Worm (Caenorhabditis elegans) whole organism, young adult: ENCODE measurements around the gene sri-27.

Experiments
- B0035.1 ChIP-seq: sonication (generic microtip); optimal IDR thresholded peaks from 2 replicates; lab custom pipeline; 2016; ENCODE audit warnings: missing genetic modification characterization, mild to moderate bottlenecking, missing compliant biosample characterization, missing genotype, missing genetic modification reagents
- F23B12.7 ChIP-seq: sonication (generic microtip); optimal IDR thresholded peaks from 2 replicates; lab custom pipeline; 2017; ENCODE audit warnings: missing genetic modification characterization, mild to moderate bottlenecking, missing compliant biosample characterization, antibody characterized with exemption, moderate library complexity; ENCODE audit not compliant: insufficient read depth
- F37B4.10 ChIP-seq: fragments of 200-800 bp; sonication (Bioruptor generic); IDR thresholded peaks from 2 replicates; pipeline ENCODE4 v1.3.6; 2022; ENCODE audit warnings: missing genetic modification characterization, missing compliant biosample characterization
- F39B2.1 ChIP-seq: fragments of 200-800 bp; sonication (Bioruptor generic); IDR thresholded peaks from 2 replicates; pipeline ENCODE4 v1.3.6; 2022; ENCODE audit warnings: missing genetic modification reagents, missing genetic modification characterization, missing compliant biosample characterization
- F52B5.7 ChIP-seq: sonication (generic microtip); optimal IDR thresholded peaks from 2 replicates; lab custom pipeline; 2016; ENCODE audit warnings: mild to moderate bottlenecking, missing genetic modification characterization, missing compliant biosample characterization
- F57A8.1 ChIP-seq: fragments of 200-800 bp; sonication (Bioruptor generic); optimal IDR thresholded peaks from 2 replicates; lab custom pipeline; 2018; ENCODE audit warnings: mild to moderate bottlenecking, missing genetic modification characterization, moderate library complexity, missing compliant biosample characterization
- K11D2.4 ChIP-seq: fragments of 200-800 bp; sonication (Bioruptor generic); IDR thresholded peaks from 2 replicates; pipeline ENCODE4 v1.3.6; 2022; ENCODE audit warnings: missing genetic modification reagents, missing genetic modification characterization, missing compliant biosample characterization
- K12H6.12 ChIP-seq: fragments of 200-800 bp; sonication (Bioruptor generic); optimal IDR thresholded peaks from 2 replicates; lab custom pipeline; 2018; ENCODE audit warnings: mild to moderate bottlenecking, missing genetic modification characterization, missing compliant biosample characterization
- T07F8.4 ChIP-seq: sonication (generic microtip); optimal IDR thresholded peaks from 2 replicates; lab custom pipeline; 2016; ENCODE audit warnings: mild to moderate bottlenecking, missing genetic modification characterization, moderate library complexity, missing compliant biosample characterization
- Y53G8AR.9 ChIP-seq: fragments of 200-800 bp; sonication (Bioruptor generic); conservative IDR thresholded peaks from 2 replicates; pipeline ENCODE4 v1.3.6; 2022; ENCODE audit warnings: missing genetic modification reagents, missing genetic modification characterization, missing compliant biosample characterization
- ama-1 ChIP-seq, 3 experiments: fragments of 150-350 bp in 1 of 3; sonication (generic microtip) in 2 of 3; optimal IDR thresholded peaks; 2 replicates each; lab custom pipeline; 2014 to 2018; ENCODE audit warnings: missing biosample characterization in 2 of 3, missing genetic modification characterization in 2 of 3, missing genetic modification reagents in 2 of 3
- aptf-3 ChIP-seq: fragments of 200-800 bp; sonication (Bioruptor generic); IDR thresholded peaks from 2 replicates; pipeline ENCODE4 v1.3.6; 2022; ENCODE audit warnings: missing genetic modification characterization, missing compliant biosample characterization
- atf-7 ChIP-seq: sonication (generic microtip); optimal IDR thresholded peaks from 2 replicates; lab custom pipeline; 2017; ENCODE audit warnings: mild to moderate bottlenecking, missing genetic modification characterization, missing compliant biosample characterization
- attf-5 ChIP-seq: fragments of 200-800 bp; sonication (Bioruptor generic); optimal IDR thresholded peaks from 2 replicates; lab custom pipeline; 2018; ENCODE audit warnings: mild to moderate bottlenecking, missing genetic modification characterization, missing compliant biosample characterization
- ceh-27 ChIP-seq: fragments of 200-800 bp; sonication (Bioruptor generic); optimal IDR thresholded peaks from 2 replicates; lab custom pipeline; 2018; ENCODE audit warnings: mild to moderate bottlenecking, missing genetic modification characterization, moderate library complexity, missing compliant biosample characterization
- dpff-1 ChIP-seq: sonication (generic microtip); optimal IDR thresholded peaks from 2 replicates; lab custom pipeline; 2017; ENCODE audit warnings: mild to moderate bottlenecking, missing genetic modification characterization, missing compliant biosample characterization
- egrh-3 ChIP-seq: fragments of 200-800 bp; sonication (Bioruptor generic); IDR thresholded peaks from 2 replicates; pipeline ENCODE4 v1.3.6; 2022; ENCODE audit warnings: missing genetic modification reagents, missing genetic modification characterization, missing compliant biosample characterization
- ekl-4 ChIP-seq: fragments of 200-800 bp; sonication (Bioruptor generic); IDR thresholded peaks from 2 replicates; pipeline ENCODE4 v1.3.6; 2022; ENCODE audit warnings: missing genetic modification reagents, missing genetic modification characterization, missing compliant biosample characterization
- hlh-12 ChIP-seq: sonication (generic microtip); optimal IDR thresholded peaks from 2 replicates; lab custom pipeline; 2016; ENCODE audit warnings: missing genetic modification characterization, missing compliant biosample characterization
- hlh-26 ChIP-seq: fragments of 200-800 bp; sonication (Bioruptor generic); conservative IDR thresholded peaks from 2 replicates; pipeline ENCODE4 v1.3.6; 2022; ENCODE audit warnings: missing genetic modification reagents, missing genetic modification characterization, missing compliant biosample characterization
- hmg-1.2 ChIP-seq: fragments of 200-800 bp; sonication (Bioruptor generic); IDR thresholded peaks from 2 replicates; pipeline ENCODE4 v1.3.6; 2022; ENCODE audit warnings: missing genetic modification reagents, missing genetic modification characterization, missing compliant biosample characterization
- hmg-20 ChIP-seq: fragments of 200-800 bp; sonication (Bioruptor generic); IDR thresholded peaks from 2 replicates; pipeline ENCODE4 v1.3.6; 2022; ENCODE audit warnings: missing genetic modification reagents, missing genetic modification characterization, missing compliant biosample characterization
- hrde-1 ChIP-seq: sonication (generic microtip); optimal IDR thresholded peaks from 2 replicates; lab custom pipeline; 2016; ENCODE audit warnings: missing genetic modification characterization, mild to moderate bottlenecking, missing compliant biosample characterization, moderate library complexity, missing genotype, missing genetic modification reagents, borderline replicate concordance
- let-607 ChIP-seq, 2 experiments: fragments of 200-800 bp in 1 of 2; sonication (Bioruptor generic) in 1 of 2; sonication (generic microtip) in 1 of 2; optimal IDR thresholded peaks; 2 replicates each; lab custom pipeline; 2016 to 2018; ENCODE audit warnings: mild to moderate bottlenecking in 2 of 2, missing compliant biosample characterization in 2 of 2, missing genetic modification characterization in 2 of 2, moderate library complexity in 2 of 2, missing genotype in 1 of 2
- lin-26 ChIP-seq: fragments of 200-800 bp; sonication (Bioruptor generic); IDR thresholded peaks from 2 replicates; pipeline ENCODE4 v1.3.6; 2022; ENCODE audit warnings: missing genetic modification reagents, missing genetic modification characterization, missing compliant biosample characterization
- lin-35 ChIP-seq, 3 experiments: fragments of 150-350 bp in 2 of 3; sonication (generic microtip) in 1 of 3; optimal IDR thresholded peaks; 2 replicates each; lab custom pipeline; 2014 to 2018; ENCODE audit warnings: missing biosample characterization in 3 of 3, missing genetic modification characterization in 3 of 3, missing genetic modification reagents in 3 of 3
- madf-3 ChIP-seq: fragments of 200-800 bp; sonication (Bioruptor generic); IDR thresholded peaks from 2 replicates; pipeline ENCODE4 v1.3.6; 2022; ENCODE audit warnings: missing genetic modification reagents, missing genetic modification characterization, missing compliant biosample characterization
- nfya-1 ChIP-seq: sonication (generic microtip); optimal IDR thresholded peaks from 2 replicates; lab custom pipeline; 2017; ENCODE audit warnings: antibody characterized with exemption, missing compliant biosample characterization, missing genetic modification characterization, borderline replicate concordance; ENCODE audit not compliant: insufficient read depth
- nhr-80 ChIP-seq: sonication (generic microtip); optimal IDR thresholded peaks from 2 replicates; lab custom pipeline; 2016; ENCODE audit warnings: missing genetic modification characterization, missing compliant biosample characterization
- nhr-90 ChIP-seq: sonication (generic microtip); optimal IDR thresholded peaks from 2 replicates; lab custom pipeline; 2016; ENCODE audit warnings: missing genotype, mild to moderate bottlenecking, missing genetic modification characterization, missing compliant biosample characterization
- repo-1 ChIP-seq: sonication (generic microtip); optimal IDR thresholded peaks from 2 replicates; lab custom pipeline; 2017; ENCODE audit warnings: mild to moderate bottlenecking, missing genetic modification characterization, missing compliant biosample characterization
- sea-2 ChIP-seq: fragments of 200-800 bp; sonication (Bioruptor generic); IDR thresholded peaks from 2 replicates; pipeline ENCODE4 v1.3.6; 2022; ENCODE audit warnings: missing genetic modification characterization, missing compliant biosample characterization
- snpc-4 ChIP-seq, 5 experiments: fragments of 150-350 bp in 1 of 5; sonication (generic microtip) in 4 of 5; optimal IDR thresholded peaks; 2 replicates each; lab custom pipeline; 2014 to 2018; ENCODE audit warnings: missing genetic modification characterization in 5 of 5, missing biosample characterization in 3 of 5, antibody characterized with exemption in 2 of 5, mild to moderate bottlenecking in 2 of 5, missing compliant biosample characterization in 2 of 5, missing genotype in 2 of 5, moderate library complexity in 2 of 5, missing genetic modification reagents in 1 of 5
- somi-1 ChIP-seq: fragments of 200-800 bp; sonication (Bioruptor generic); optimal IDR thresholded peaks from 2 replicates; lab custom pipeline; 2018; ENCODE audit warnings: mild to moderate bottlenecking, missing genetic modification characterization, missing compliant biosample characterization
- tbp1 ChIP-seq: fragments of 200-800 bp; sonication (Bioruptor generic); optimal IDR thresholded peaks from 2 replicates; lab custom pipeline; 2018; ENCODE audit warnings: mild to moderate bottlenecking, missing genetic modification characterization, missing compliant biosample characterization
- tlf-1 ChIP-seq: fragments of 200-800 bp; sonication (Bioruptor generic); optimal IDR thresholded peaks from 2 replicates; lab custom pipeline; 2018; ENCODE audit warnings: mild to moderate bottlenecking, missing genetic modification characterization, missing compliant biosample characterization
- unc-130 ChIP-seq: sonication (generic microtip); optimal IDR thresholded peaks from 2 replicates; lab custom pipeline; 2016; ENCODE audit warnings: missing genetic modification reagents, missing genetic modification characterization, missing compliant biosample characterization
- zim-3 ChIP-seq: sonication (generic microtip); optimal IDR thresholded peaks from 2 replicates; lab custom pipeline; 2017; ENCODE audit warnings: mild to moderate bottlenecking, missing genetic modification characterization, moderate library complexity, missing compliant biosample characterization
- ztf-26 ChIP-seq: sonication (generic microtip); optimal IDR thresholded peaks from 2 replicates; lab custom pipeline; 2017; ENCODE audit warnings: missing genetic modification characterization, missing compliant biosample characterization

sri-27 gene

ce11 chrV:1741074-1741473, 15.6 kb downstream of the sri-27 start, which contains the start of gene srab-25 (continued):
- TF ChIP-seq ekl-4 (no peak), hmg-20 (GFP tag; lab: Robert Waterston, UW) (no peak)

- TF ChIP-seq madf-3 = no peak
- no peak for TF ChIP-seq F37B4.10
- no peak for TF ChIP-seq K12H6.12 (tag; lab: Kevin White, UChicago)
- no peak for TF ChIP-seq unc-130
- TF ChIP-seq nhr-90 (tag; lab: Kevin White, UChicago) = no peak
- peak; percentile 76 for TF ChIP-seq nhr-80 (tag; lab: Kevin White, UChicago)
- TF ChIP-seq aptf-3 (GFP tag; lab: Robert Waterston, UW) = no peak
- no peak for TF ChIP-seq tlf-1 (GFP tag; lab: Kevin White, UChicago)
- no peak for TF ChIP-seq dpff-1
- peak; percentile 43 for TF ChIP-seq ceh-27 (GFP tag; lab: Kevin White, UChicago)
- peak; percentile 4 for TF ChIP-seq F23B12.7
- TF ChIP-seq lin-35 (GFP tag; optimal IDR thresholded peaks at IDR 0.05; lab: Kevin White, UChicago) = no peak
- TF ChIP-seq T07F8.4 (tag; lab: Kevin White, UChicago) = no peak
- peak in 1 of 2 experiments; percentile 59 for TF ChIP-seq let-607 (tag; optimal IDR thresholded peaks at IDR 0.05; lab: Kevin White, UChicago)
- TF ChIP-seq hlh-12 (tag; lab: Kevin White, UChicago) = no peak
- TF ChIP-seq nfya-1 = no peak
- no peak for TF ChIP-seq zim-3
- no peak for TF ChIP-seq F52B5.7
- TF ChIP-seq K11D2.4 = 0 out of 2 replicates have a peak, but pooled peaks have one; percentile 36
- TF ChIP-seq hlh-26 (GFP tag; lab: Robert Waterston, UW) = no peak
- TF ChIP-seq hmg-1.2 (GFP tag; lab: Robert Waterston, UW) = peak; percentile 95
- peak; percentile 65 for TF ChIP-seq attf-5
- TF ChIP-seq hrde-1 = no peak
- TF ChIP-seq egrh-3 (GFP tag; lab: Robert Waterston, UW) = no peak
- no peak for TF ChIP-seq sea-2
- no peak for TF ChIP-seq ama-1 (optimal IDR thresholded peaks at IDR 0.05; lab: Kevin White, UChicago)
- no peak for TF ChIP-seq ama-1 (GFP tag; optimal IDR thresholded peaks at IDR 0.05; lab: Kevin White, UChicago)
- no peak for TF ChIP-seq somi-1 (GFP tag; lab: Kevin White, UChicago)
- TF ChIP-seq tbp1 (GFP tag; lab: Kevin White, UChicago) = no peak
- peak; percentile 26 for TF ChIP-seq ztf-26 (tag; lab: Kevin White, UChicago)
- TF ChIP-seq F57A8.1 = no peak
- no peak for TF ChIP-seq F39B2.1
- TF ChIP-seq atf-7 (tag; lab: Kevin White, UChicago) = peak; percentile 21
- TF ChIP-seq lin-26 = no peak
- TF ChIP-seq snpc-4 (GFP tag; optimal IDR thresholded peaks at IDR 0.05; lab: Kevin White, UChicago) = no peak
- peak in 1 of 4 experiments; percentile 19 for TF ChIP-seq snpc-4 (tag; optimal IDR thresholded peaks at IDR 0.05; lab: Kevin White, UChicago)
- no peak for TF ChIP-seq B0035.1
- no peak for TF ChIP-seq repo-1
- no peak for TF ChIP-seq Y53G8AR.9
Measured at ce11 chrV:1743205-1743870, 17.9 kb downstream of the sri-27 start, which contains the start of gene nhr-256. Gene nhr-256 (plus strand): TSS chrV:1743771.
